Worm (Caenorhabditis elegans) whole organism, late embryonic: Measurements from ENCODE around the gene pqm-1.

ENCODE experiments used
- ceh-45 ChIP-seq: fragments of 200-800 bp; sonication (Bioruptor generic); IDR thresholded peaks from 2 replicates; pipeline ENCODE4 v1.3.6; 2022; ENCODE audit warnings: missing genetic modification reagents, missing genetic modification characterization, missing compliant biosample characterization
- pha-2 ChIP-seq: sonication (generic microtip); optimal IDR thresholded peaks from 2 replicates; lab custom pipeline; 2017; ENCODE audit warnings: mild to moderate bottlenecking, missing genetic modification characterization, missing compliant biosample characterization
- tbx-2 ChIP-seq: sonication (generic microtip); optimal IDR thresholded peaks from 2 replicates; lab custom pipeline; 2016; ENCODE audit warnings: missing genetic modification characterization, missing compliant biosample characterization

DNA sequence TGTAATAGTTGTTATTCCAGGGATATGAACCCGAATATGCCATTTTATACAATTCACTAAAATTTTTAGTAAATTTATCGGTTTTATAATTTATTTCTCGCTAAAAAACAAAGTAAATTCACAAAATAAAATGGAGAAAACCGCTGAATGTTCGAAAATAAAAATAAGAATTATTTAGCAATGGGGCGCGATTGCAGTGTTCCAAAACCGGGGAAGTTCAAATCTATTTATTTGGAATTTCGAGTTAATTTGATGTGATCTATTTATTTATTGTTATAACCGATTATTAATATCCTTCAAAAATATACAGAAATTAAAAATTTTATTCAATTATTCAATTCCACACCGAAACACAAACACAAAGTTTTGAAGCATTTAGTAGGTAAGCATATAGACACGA lies 19.9 kb downstream of the pqm-1 start, which contains the start of gene F40F8.11:
- no peak for TF ChIP-seq pha-2 (tag; lab: Kevin White, UChicago)
- no peak for TF ChIP-seq tbx-2 (tag; lab: Kevin White, UChicago)
- TF ChIP-seq ceh-45 (GFP tag; lab: Robert Waterston, UW) = no peak
